Fruit fly (Drosophila melanogaster) whole organism, prepupa: ENCODE data around the gene Grip.

Experiments
- CG10631 ChIP-seq: fragments of 200-800 bp; sonication (Bioruptor generic); optimal IDR thresholded peaks from 2 replicates; lab custom pipeline; 2016; ENCODE audit warnings: missing biosample characterization, missing genetic modification characterization
- CG10669 ChIP-seq: fragments of 200-800 bp; sonication (Bioruptor generic); optimal IDR thresholded peaks from 3 replicates; lab custom pipeline; 2018; ENCODE audit warnings: missing biosample characterization, mild to moderate bottlenecking, missing genetic modification characterization, moderate library complexity
- CG11294 ChIP-seq: fragments of 200-800 bp; sonication (Bioruptor generic); IDR thresholded peaks from 2 replicates; pipeline ENCODE4 v1.3.6; 2022; ENCODE audit warnings: missing biosample characterization, missing genetic modification characterization
- CG11762 ChIP-seq: fragments of 200-800 bp; sonication (Bioruptor generic); optimal IDR thresholded peaks from 3 replicates; lab custom pipeline; 2016; ENCODE audit warnings: missing biosample characterization, missing genetic modification characterization; ENCODE audit not compliant: insufficient read depth
- CG15336 ChIP-seq: fragments of 200-800 bp; sonication (Bioruptor generic); IDR thresholded peaks from 2 replicates; pipeline ENCODE4 v1.3.6; 2022; ENCODE audit warnings: missing biosample characterization, missing genetic modification characterization
- CG1621 ChIP-seq: fragments of 200-800 bp; sonication (Bioruptor generic); optimal IDR thresholded peaks from 3 replicates; lab custom pipeline; 2018; ENCODE audit warnings: missing biosample characterization, mild to moderate bottlenecking, missing genetic modification characterization
- CG3032 ChIP-seq: fragments of 200-800 bp; optimal IDR thresholded peaks from 2 replicates; lab custom pipeline; 2019; ENCODE audit warnings: missing biosample characterization, mild to moderate bottlenecking, missing genetic modification characterization, moderate library complexity
- CG32006 ChIP-seq: fragments of 200-800 bp; sonication (Bioruptor generic); optimal IDR thresholded peaks from 3 replicates; lab custom pipeline; 2017; ENCODE audit warnings: missing biosample characterization, mild to moderate bottlenecking, missing genetic modification characterization
- CG34406 ChIP-seq: fragments of 200-800 bp; sonication (Bioruptor generic); optimal IDR thresholded peaks from 3 replicates; lab custom pipeline; 2016; ENCODE audit warnings: missing biosample characterization, missing genetic modification characterization
- CG3919 ChIP-seq: fragments of 200-800 bp; sonication (Bioruptor generic); optimal IDR thresholded peaks from 3 replicates; lab custom pipeline; 2016; ENCODE audit warnings: missing biosample characterization, missing genetic modification characterization
- CG4318 ChIP-seq: fragments of 200-800 bp; sonication (Bioruptor generic); optimal IDR thresholded peaks from 3 replicates; lab custom pipeline; 2017; ENCODE audit warnings: missing biosample characterization, mild to moderate bottlenecking, missing genetic modification characterization
- CG6163 ChIP-seq: fragments of 200-800 bp; sonication (Bioruptor generic); IDR thresholded peaks from 3 replicates; pipeline ENCODE4 v1.3.6; 2022; ENCODE audit warnings: missing biosample characterization, missing genetic modification characterization
- CG6276 ChIP-seq: fragments of 200-800 bp; sonication (Bioruptor generic); optimal IDR thresholded peaks from 2 replicates; lab custom pipeline; 2017; ENCODE audit warnings: missing biosample characterization, mild to moderate bottlenecking, missing genetic modification characterization
- CG6792 ChIP-seq: fragments of 200-800 bp; sonication (Bioruptor generic); optimal IDR thresholded peaks from 3 replicates; lab custom pipeline; 2016; ENCODE audit warnings: missing biosample characterization, missing genetic modification characterization
- CG6854 ChIP-seq: fragments of 200-800 bp; sonication (Bioruptor generic); optimal IDR thresholded peaks from 2 replicates; lab custom pipeline; 2017; ENCODE audit warnings: missing biosample characterization, mild to moderate bottlenecking, missing genetic modification characterization
- CG7368 ChIP-seq: fragments of 200-800 bp; sonication (Bioruptor generic); optimal IDR thresholded peaks from 3 replicates; lab custom pipeline; 2016; ENCODE audit warnings: missing biosample characterization, missing genetic modification characterization
- CG8119 ChIP-seq: fragments of 200-800 bp; sonication (Bioruptor generic); IDR thresholded peaks from 3 replicates; pipeline ENCODE4 v1.3.6; 2022; ENCODE audit warnings: missing biosample characterization, missing genetic modification characterization
- CG8319 ChIP-seq: fragments of 200-800 bp; sonication (Bioruptor generic); optimal IDR thresholded peaks from 3 replicates; lab custom pipeline; 2016; ENCODE audit warnings: missing biosample characterization, missing genetic modification characterization
- CG8632 ChIP-seq: fragments of 200-800 bp; sonication (Bioruptor generic); optimal IDR thresholded peaks from 3 replicates; lab custom pipeline; 2016; ENCODE audit warnings: missing biosample characterization, missing genetic modification characterization
- CG9139 ChIP-seq: fragments of 200-800 bp; sonication (Bioruptor generic); optimal IDR thresholded peaks from 3 replicates; lab custom pipeline; 2017; ENCODE audit warnings: missing biosample characterization, mild to moderate bottlenecking, missing genetic modification characterization
- Eip75B ChIP-seq: fragments of 200-800 bp; sonication (Bioruptor generic); optimal IDR thresholded peaks from 3 replicates; lab custom pipeline; 2016; ENCODE audit warnings: missing biosample characterization, missing genetic modification characterization
- Eip78C ChIP-seq: fragments of 200-800 bp; sonication (Bioruptor generic); peaks from one replicate; lab custom pipeline; 2016; ENCODE audit warnings: missing biosample characterization, missing genetic modification characterization
- Eip93F ChIP-seq: fragments of 200-800 bp; sonication (Bioruptor generic); optimal IDR thresholded peaks from 2 replicates; lab custom pipeline; 2016; ENCODE audit warnings: missing biosample characterization, mild to moderate bottlenecking, missing genetic modification characterization
- Ets21C ChIP-seq: fragments of 200-800 bp; sonication (Bioruptor generic); optimal IDR thresholded peaks from 3 replicates; lab custom pipeline; 2016; ENCODE audit warnings: missing biosample characterization, missing genetic modification characterization
- Ets96B ChIP-seq: fragments of 200-800 bp; optimal IDR thresholded peaks from 2 replicates; lab custom pipeline; 2019; ENCODE audit warnings: missing biosample characterization, mild to moderate bottlenecking, missing genetic modification characterization, moderate library complexity
- Gug ChIP-seq: fragments of 200-800 bp; sonication (Bioruptor generic); IDR thresholded peaks from 2 replicates; pipeline ENCODE4 v1.3.6; 2022; ENCODE audit warnings: missing biosample characterization, missing genetic modification characterization
- Hr39 ChIP-seq: fragments of 200-800 bp; sonication (Bioruptor generic); optimal IDR thresholded peaks from 2 replicates; lab custom pipeline; 2016; ENCODE audit warnings: missing biosample characterization, missing genetic modification characterization
- Hr4 ChIP-seq: fragments of 200-800 bp; sonication (Bioruptor generic); optimal IDR thresholded peaks from 3 replicates; lab custom pipeline; 2016; ENCODE audit warnings: missing biosample characterization, missing genetic modification characterization
- Lpt ChIP-seq: fragments of 200-800 bp; sonication (Bioruptor generic); optimal IDR thresholded peaks from 3 replicates; lab custom pipeline; 2016; ENCODE audit warnings: missing biosample characterization, missing genetic modification characterization
- Met ChIP-seq: fragments of 200-800 bp; sonication (Bioruptor generic); optimal IDR thresholded peaks from 3 replicates; lab custom pipeline; 2016; ENCODE audit warnings: missing biosample characterization, missing genetic modification characterization
- OdsH ChIP-seq: fragments of 200-800 bp; sonication (Bioruptor generic); optimal IDR thresholded peaks from 3 replicates; lab custom pipeline; 2016; ENCODE audit warnings: missing biosample characterization, missing genetic modification characterization
- Smox ChIP-seq: fragments of 200-800 bp; sonication (Bioruptor generic); optimal IDR thresholded peaks from 3 replicates; lab custom pipeline; 2016; ENCODE audit warnings: missing biosample characterization, missing genetic modification characterization
- Sox102F ChIP-seq: fragments of 200-800 bp; sonication (Bioruptor generic); optimal IDR thresholded peaks from 2 replicates; lab custom pipeline; 2016; ENCODE audit warnings: missing biosample characterization, mild to moderate bottlenecking, missing genetic modification characterization
- Sox14 ChIP-seq: fragments of 200-800 bp; sonication (Bioruptor generic); optimal IDR thresholded peaks from 3 replicates; lab custom pipeline; 2016; ENCODE audit warnings: missing biosample characterization, missing genetic modification characterization
- Sox15 ChIP-seq: fragments of 200-800 bp; sonication (Bioruptor generic); optimal IDR thresholded peaks from 3 replicates; lab custom pipeline; 2016; ENCODE audit warnings: missing biosample characterization, missing genetic modification characterization
- acj6 ChIP-seq: fragments of 200-800 bp; sonication (Bioruptor generic); optimal IDR thresholded peaks from 3 replicates; lab custom pipeline; 2016; ENCODE audit warnings: missing biosample characterization, missing genetic modification characterization
- cyc ChIP-seq: fragments of 200-800 bp; sonication (Bioruptor generic); optimal IDR thresholded peaks from 3 replicates; lab custom pipeline; 2016; ENCODE audit warnings: missing biosample characterization, missing genetic modification characterization
- dac ChIP-seq: fragments of 200-800 bp; sonication (Bioruptor generic); optimal IDR thresholded peaks from 2 replicates; lab custom pipeline; 2017; ENCODE audit warnings: missing biosample characterization, mild to moderate bottlenecking, missing genetic modification characterization
- dsx ChIP-seq: fragments of 200-800 bp; optimal IDR thresholded peaks from 3 replicates; lab custom pipeline; 2019; ENCODE audit warnings: missing biosample characterization, mild to moderate bottlenecking, missing genetic modification characterization, moderate library complexity; ENCODE audit not compliant: poor library complexity, severe bottlenecking
- eg ChIP-seq: fragments of 200-800 bp; sonication (Bioruptor generic); IDR thresholded peaks from 3 replicates; pipeline ENCODE4 v1.3.6; 2022; ENCODE audit warnings: missing biosample characterization, missing genetic modification characterization
- fd85E ChIP-seq: fragments of 200-800 bp; sonication (Bioruptor generic); optimal IDR thresholded peaks from 3 replicates; lab custom pipeline; 2016; ENCODE audit warnings: missing biosample characterization, missing genetic modification characterization
- lz ChIP-seq: fragments of 200-800 bp; sonication (Bioruptor generic); optimal IDR thresholded peaks from 3 replicates; lab custom pipeline; 2016; ENCODE audit warnings: missing biosample characterization, missing genetic modification characterization
- net ChIP-seq: fragments of 200-800 bp; sonication (Bioruptor generic); optimal IDR thresholded peaks from 3 replicates; lab custom pipeline; 2016; ENCODE audit warnings: missing biosample characterization, missing genetic modification characterization
- pdm3 ChIP-seq: fragments of 200-800 bp; sonication (Bioruptor generic); optimal IDR thresholded peaks from 3 replicates; lab custom pipeline; 2016; ENCODE audit warnings: missing biosample characterization, missing genetic modification characterization
- ss ChIP-seq, 2 experiments: fragments of 200-800 bp; sonication (Bioruptor generic); optimal IDR thresholded peaks; 2 replicates in 1 of 2; 3 replicates in 1 of 2; lab custom pipeline; 2017 to 2018; ENCODE audit warnings: mild to moderate bottlenecking in 2 of 2, missing biosample characterization in 2 of 2, missing genetic modification characterization in 2 of 2, moderate library complexity in 1 of 2
- svp ChIP-seq: fragments of 200-800 bp; sonication (Bioruptor generic); peaks from one replicate; lab custom pipeline; 2016; ENCODE audit warnings: missing biosample characterization, missing genetic modification characterization
- vri ChIP-seq: fragments of 200-800 bp; sonication (Bioruptor generic); optimal IDR thresholded peaks from 3 replicates; lab custom pipeline; 2016; ENCODE audit warnings: missing biosample characterization, mild to moderate bottlenecking, missing genetic modification characterization

Gene Grip

dm6 chrX:6027846-6028245 lies 61.8 kb downstream of the Grip start (continued):
- no peak for TF ChIP-seq vri (GFP tag; lab: Kevin White, UChicago)
- TF ChIP-seq fd85E = no peak
- peak; percentile 49 for TF ChIP-seq Sox14 (GFP tag; lab: Kevin White, UChicago)
- TF ChIP-seq svp (GFP tag; lab: Kevin White, UChicago) = peak; percentile 61
- TF ChIP-seq Sox15 (GFP tag; lab: Kevin White, UChicago) = no peak
- peak; percentile 70 for TF ChIP-seq Ets96B (tag; lab: Kevin White, UChicago)
- TF ChIP-seq CG10631 = peak; percentile 46
- peak; percentile 64 for TF ChIP-seq Eip75B (GFP tag; lab: Kevin White, UChicago)
- peak; percentile 48 for TF ChIP-seq acj6 (GFP tag; lab: Kevin White, UChicago)
- peak; percentile 38 for TF ChIP-seq net (GFP tag; lab: Kevin White, UChicago)
- peak; percentile 62 to 73 for TF ChIP-seq ss (GFP tag; optimal IDR thresholded peaks at IDR 0.05; lab: Kevin White, UChicago)
- peak; percentile 37 for TF ChIP-seq OdsH
- TF ChIP-seq CG7368 (GFP tag; lab: Kevin White, UChicago) = peak; percentile 29
- TF ChIP-seq Hr4 = peak; percentile 54

- peak; percentile 60 for TF ChIP-seq svp (GFP tag; lab: Kevin White, UChicago)
- peak; percentile 18 for TF ChIP-seq Eip78C (GFP tag; lab: Kevin White, UChicago)
- TF ChIP-seq CG6854 (GFP tag; lab: Kevin White, UChicago) = no peak
Observed at dm6 chrX:6029015-6029414, 62.9 kb downstream of the Grip start.

- TF ChIP-seq CG6276 (no peak), Eip93F (GFP tag; lab: Kevin White, UChicago) (no peak), Met (GFP tag; lab: Kevin White, UChicago) (peak; percentile 80), eg (GFP tag; lab: Robert Waterston, UW) (no peak), CG6163 (GFP tag; lab: Robert Waterston, UW) (peak; percentile 37; the same call in 1 of the 3 replicates), CG34406 (GFP tag; lab: Kevin White, UChicago) (peak; percentile 28), Hr39 (GFP tag; lab: Kevin White, UChicago) (peak; percentile 72), pdm3 (GFP tag; lab: Kevin White, UChicago) (peak; percentile 34), Hr4 (no peak), CG10631 (peak; percentile 22), ss (GFP tag; optimal IDR thresholded peaks at IDR 0.05; lab: Kevin White, UChicago) (peak in 1 of 2 experiments; percentile 17), CG8119 (GFP tag; lab: Robert Waterston, UW) (no peak), CG10669 (GFP tag; lab: Kevin White, UChicago) (peak; percentile 17), dac (no peak), svp (GFP tag; lab: Kevin White, UChicago) (peak; percentile 89), Gug (GFP tag; lab: Robert Waterston, UW) (no peak), cyc (GFP tag; lab: Kevin White, UChicago) (peak; percentile 77), CG11762 (no peak), CG3032 (tag; lab: Kevin White, UChicago) (no peak), Sox14 (GFP tag; lab: Kevin White, UChicago) (no peak), Sox15 (GFP tag; lab: Kevin White, UChicago) (peak; percentile 10), CG8319 (GFP tag; lab: Kevin White, UChicago) (no peak), CG11294 (GFP tag; lab: Robert Waterston, UW) (no peak), Ets21C (GFP tag; lab: Kevin White, UChicago) (peak; percentile 61), Lpt (GFP tag; lab: Kevin White, UChicago) (no peak), fd85E (no peak), CG32006 (GFP tag; lab: Kevin White, UChicago) (no peak), CG3919 (GFP tag; lab: Kevin White, UChicago) (peak; percentile 53), dsx (GFP tag; lab: Kevin White, UChicago) (no peak), Smox (peak; percentile 70), CG7368 (GFP tag; lab: Kevin White, UChicago) (no peak), CG15336 (GFP tag; lab: Robert Waterston, UW) (no peak), lz (GFP tag; lab: Kevin White, UChicago) (peak; percentile 73), Sox102F (peak; percentile 70), CG8632 (peak; percentile 0), vri (GFP tag; lab: Kevin White, UChicago) (peak; percentile 44), CG1621 (tag; lab: Kevin White, UChicago) (no peak), CG9139 (GFP tag; lab: Kevin White, UChicago) (no peak), CG6792 (peak; percentile 50), CG6854 (GFP tag; lab: Kevin White, UChicago) (peak; percentile 41), CG4318 (GFP tag; lab: Kevin White, UChicago) (no peak)
Observed at dm6 chrX:6030010-6030409, 63.9 kb downstream of the Grip start.
